Fruit fly (Drosophila melanogaster) whole organism, embryonic: ENCODE results near the gene CG17803.

Experiments
- CG15479 ChIP-seq: fragments of 200-800 bp; sonication (Bioruptor generic); optimal IDR thresholded peaks from 3 replicates; lab custom pipeline; 2019; ENCODE audit warnings: missing biosample characterization, mild to moderate bottlenecking, missing genetic modification characterization, moderate library complexity
- CG18262 ChIP-seq: fragments of 200-800 bp; optimal IDR thresholded peaks from 3 replicates; lab custom pipeline; 2019; ENCODE audit warnings: missing biosample characterization, mild to moderate bottlenecking, missing genetic modification characterization, moderate library complexity
- CG32767 ChIP-seq: fragments of 200-800 bp; sonication (Bioruptor generic); IDR thresholded peaks from 2 replicates; pipeline ENCODE4 v1.3.6; 2022; ENCODE audit warnings: missing biosample characterization, missing genetic modification characterization
- CG5180 ChIP-seq: fragments of 200-800 bp; sonication (Bioruptor generic); optimal IDR thresholded peaks from 3 replicates; lab custom pipeline; 2017; ENCODE audit warnings: missing biosample characterization, missing genetic modification characterization, mild to moderate bottlenecking, moderate library complexity, missing genetic modification reagents
- CG8478 ChIP-seq: fragments of >200 bp; optimal IDR thresholded peaks from 2 replicates; lab custom pipeline; 2018
- CG9215 ChIP-seq: fragments of 200-800 bp; sonication (Bioruptor generic); IDR thresholded peaks from 2 replicates; pipeline ENCODE4 v1.3.6; 2022; ENCODE audit warnings: missing biosample characterization, missing genetic modification characterization
- Fer2 ChIP-seq: fragments of 200-800 bp; sonication (Bioruptor generic); optimal IDR thresholded peaks from 2 replicates; lab custom pipeline; 2018; ENCODE audit warnings: missing biosample characterization, mild to moderate bottlenecking, missing genetic modification characterization, moderate library complexity
- HLH3B ChIP-seq: fragments of 200-800 bp; sonication (Bioruptor generic); IDR thresholded peaks from 2 replicates; pipeline ENCODE4 v1.3.6; 2022; ENCODE audit warnings: missing biosample characterization, missing genetic modification characterization
- Mad ChIP-seq: fragments of 200-800 bp; sonication (Bioruptor generic); optimal IDR thresholded peaks from 2 replicates; lab custom pipeline; 2016; ENCODE audit warnings: missing biosample characterization, missing genetic modification characterization
- dm ChIP-seq: fragments of 200-800 bp; sonication (Bioruptor generic); optimal IDR thresholded peaks from 3 replicates; lab custom pipeline; 2016; ENCODE audit warnings: missing biosample characterization, missing genetic modification characterization
- fd102C ChIP-seq: fragments of 200-800 bp; sonication (Bioruptor generic); optimal IDR thresholded peaks from 2 replicates; lab custom pipeline; 2018; ENCODE audit warnings: missing biosample characterization, mild to moderate bottlenecking, missing genetic modification characterization, moderate library complexity
- grau ChIP-seq: fragments of 200-800 bp; optimal IDR thresholded peaks from 3 replicates; lab custom pipeline; 2019; ENCODE audit warnings: missing biosample characterization, mild to moderate bottlenecking, missing genetic modification characterization, moderate library complexity
- gt ChIP-seq: fragments of 200-800 bp; sonication (Bioruptor generic); IDR thresholded peaks from 2 replicates; pipeline ENCODE4 v1.3.6; 2022; ENCODE audit warnings: missing biosample characterization, missing genetic modification characterization

- TF ChIP-seq CG8478 (lab: Kevin White, UChicago) (no peak), gt (no peak), HLH3B (GFP tag; lab: Robert Waterston, UW) (no peak), CG9215 (GFP tag; lab: Robert Waterston, UW) (no peak), dm (GFP tag; lab: Kevin White, UChicago) (no peak), Fer2 (tag; lab: Kevin White, UChicago) (no peak), CG15479 (GFP tag; lab: Kevin White, UChicago) (no peak), grau (tag; lab: Kevin White, UChicago) (no peak), CG18262 (tag; lab: Kevin White, UChicago) (peak; percentile 77), CG32767 (GFP tag; lab: Robert Waterston, UW) (no peak), CG5180 (GFP tag; lab: Kevin White, UChicago) (no peak), Mad (GFP tag; lab: Kevin White, UChicago) (no peak), fd102C (no peak)
These were observed 13.0 kb upstream of the CG17803 start for dm6 chr3R:17814191-17814923.
